Fruit fly (Drosophila melanogaster): ENCODE measurements around the gene Ir84a.
A peak's percentile ranks its signal among the peaks of the same experiment; 100 is the strongest.

The Ir84a gene

dm6 chr3R:7406569-7406968 lies at the start of gene Ir84a:
Ir84a (plus strand) TSS chr3R:7406869.
- TF ChIP-seq noc (tag; optimal IDR thresholded peaks at IDR 0.05), result no peak

DNA sequence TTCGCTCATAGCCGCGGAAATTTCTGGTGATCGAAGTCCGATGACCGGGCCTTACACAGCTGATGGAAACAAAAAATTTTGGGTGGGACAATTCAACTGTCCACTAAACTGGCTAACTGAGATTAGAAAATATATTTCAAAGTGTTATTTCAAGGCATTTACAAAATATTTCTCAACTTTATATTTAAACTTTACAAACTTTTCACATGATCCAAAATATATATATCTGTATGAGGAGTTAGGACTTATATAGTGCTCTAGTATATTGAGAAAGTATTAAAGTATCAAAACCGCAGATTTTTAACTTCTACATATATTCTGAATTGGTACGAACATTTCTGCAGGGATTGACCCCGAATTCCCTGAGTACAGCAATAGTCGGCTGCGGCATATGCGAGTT lies 44.6 kb upstream of the Ir84a start, which contains the start of gene CG17944:
Gene CG17944 (minus strand): TSS at position 101 of the 400 bp plus-strand sequence.
- no peak for TF ChIP-seq noc (tag; optimal IDR thresholded peaks at IDR 0.05)

DNA sequence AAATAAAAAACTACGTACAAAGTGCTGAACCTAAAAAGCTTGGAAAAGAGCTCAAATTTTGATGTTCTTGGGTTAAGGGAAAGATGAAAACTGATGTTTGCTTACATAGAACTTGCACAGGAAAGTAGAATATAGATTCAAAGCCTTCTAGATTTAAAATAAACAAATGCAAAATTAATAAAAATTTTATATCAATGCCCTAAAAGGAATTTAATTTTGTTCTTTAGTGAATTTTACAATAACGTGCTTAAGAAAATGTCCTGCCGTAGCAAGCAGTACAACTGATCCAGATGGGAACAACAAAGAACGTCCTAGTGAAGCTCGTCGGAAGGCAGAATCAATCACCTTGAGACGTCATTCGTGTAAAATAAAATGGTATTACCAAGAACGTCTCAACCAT lies 43.0 kb upstream of the Ir84a start, which contains the start of gene Mst84Dd:
Gene Mst84Dd (minus strand): TSS at position 101 of the 400 bp plus-strand sequence.
- no peak for TF ChIP-seq noc (tag; optimal IDR thresholded peaks at IDR 0.05)

- no peak for TF ChIP-seq noc (tag; optimal IDR thresholded peaks at IDR 0.05)
Observed at dm6 chr3R:7364573-7364972, 42.1 kb upstream of the Ir84a start, which contains the start of gene Mst84Dc. Mst84Dc (minus strand) TSS chr3R:7364673.

dm6 chr3R:7365527-7365926 lies 41.1 kb upstream of the Ir84a start, which contains the start of the genes Mst84Db and Mst84Da:
Mst84Db (minus strand) TSS chr3R:7365627.
Mst84Da (plus strand) TSS chr3R:7365850.
- TF ChIP-seq noc (tag; optimal IDR thresholded peaks at IDR 0.05), result no peak

dm6 chr3R:7369205-7369604 lies 37.5 kb upstream of the Ir84a start, which contains the start of gene MstProx:
MstProx (minus strand) TSS chr3R:7369305.
- no peak for TF ChIP-seq noc (tag; optimal IDR thresholded peaks at IDR 0.05)

- no peak for TF ChIP-seq noc (tag; optimal IDR thresholded peaks at IDR 0.05)
Observed at dm6 chr3R:7391113-7391512, 15.6 kb upstream of the Ir84a start, which contains the start of gene CG42650. CG42650 (plus strand) TSS chr3R:7391413.

DNA sequence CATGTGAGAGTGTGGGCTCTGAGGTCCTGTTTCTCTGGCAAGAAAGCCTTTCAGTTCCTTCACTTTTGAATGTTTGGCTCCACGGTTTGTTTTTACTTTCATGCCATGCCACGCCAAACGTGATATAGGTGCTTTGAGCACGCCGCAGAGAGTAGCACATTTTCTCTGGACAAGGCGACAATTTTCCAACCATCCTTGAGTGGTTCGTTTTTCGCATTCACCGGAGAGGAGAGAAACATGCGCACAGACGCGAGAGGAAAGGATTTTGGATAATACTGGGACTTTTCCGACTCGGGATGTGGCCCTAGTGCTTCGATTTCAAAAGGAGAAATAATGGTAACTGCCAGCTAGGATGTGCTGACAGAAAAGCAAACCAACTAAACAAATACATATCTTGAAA lies 12.6 kb upstream of the Ir84a start:
- no peak for TF ChIP-seq noc (tag; optimal IDR thresholded peaks at IDR 0.05)

- TF ChIP-seq noc (tag; optimal IDR thresholded peaks at IDR 0.05), result no peak
Observed at dm6 chr3R:7420465-7420864, 13.8 kb downstream of the Ir84a start, which contains the start of gene wa-cup. wa-cup (plus strand) TSS chr3R:7420765.

- TF ChIP-seq noc (tag; optimal IDR thresholded peaks at IDR 0.05), result peak; percentile 18
Observed at dm6 chr3R:7438869-7439268, 32.2 kb downstream of the Ir84a start.

DNA sequence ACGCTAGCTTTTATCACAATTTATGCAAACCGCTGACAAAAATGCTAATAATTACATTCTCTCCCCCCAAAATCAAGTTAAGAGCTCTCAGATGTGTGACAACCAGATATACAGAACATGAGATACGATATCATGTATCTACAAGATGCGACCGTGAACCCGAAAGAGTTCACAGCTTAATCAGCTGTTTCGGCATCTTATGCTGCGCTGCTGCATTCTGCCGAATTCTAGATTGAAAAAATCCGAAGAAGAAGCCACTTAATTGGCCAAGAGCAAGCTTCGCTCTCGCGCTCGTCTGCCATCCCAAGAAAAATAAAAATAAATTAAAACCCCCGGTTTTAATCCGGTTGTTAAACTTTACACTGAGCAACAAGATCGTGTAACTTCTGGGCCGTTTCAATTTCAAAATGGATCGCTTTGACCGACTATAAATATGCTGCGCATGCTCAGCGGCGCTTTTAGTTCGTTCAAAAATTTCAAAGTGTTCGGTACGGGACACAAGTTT lies 32.7 kb downstream of the Ir84a start, which contains the start of gene CG14598:
Gene CG14598 (plus strand): TSS at position 455 of the 505 bp plus-strand sequence.
- no peak for TF ChIP-seq noc (tag; optimal IDR thresholded peaks at IDR 0.05)

DNA sequence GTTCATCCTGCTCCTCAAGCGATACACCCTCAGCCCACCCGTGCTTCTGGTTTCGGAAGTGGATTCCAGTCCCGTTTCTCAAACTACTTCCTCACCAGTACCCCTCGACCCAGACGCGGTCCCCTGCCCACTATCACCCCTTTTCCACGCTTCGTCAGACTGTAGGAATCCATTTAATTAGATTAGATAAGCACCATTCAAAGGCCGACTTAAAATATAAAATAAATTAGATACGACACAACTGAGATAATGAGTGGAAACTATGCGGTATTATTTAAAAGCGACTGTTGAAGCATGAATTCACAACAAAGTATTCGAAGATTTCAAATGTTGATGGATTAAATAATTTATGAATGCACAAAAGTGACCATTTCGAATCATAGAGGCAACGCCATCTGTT lies 34.7 kb downstream of the Ir84a start:
- no peak for TF ChIP-seq noc (tag; optimal IDR thresholded peaks at IDR 0.05)
